Fruit fly (Drosophila melanogaster) whole organism, embryonic: ENCODE data around the gene path.

Source experiments
- Abd-B ChIP-seq: fragments of 200-800 bp; sonication (Bioruptor generic); optimal IDR thresholded peaks from 2 replicates; lab custom pipeline; 2018; ENCODE audit warnings: missing biosample characterization, mild to moderate bottlenecking, missing genetic modification characterization, moderate library complexity
- Antp ChIP-seq: fragments of 200-800 bp; sonication (Bioruptor generic); optimal IDR thresholded peaks from 3 replicates; lab custom pipeline; 2016; ENCODE audit warnings: missing biosample characterization, missing genetic modification characterization
- Asciz ChIP-seq: fragments of 200-800 bp; sonication (Bioruptor generic); optimal IDR thresholded peaks from 2 replicates; lab custom pipeline; 2017; ENCODE audit warnings: missing biosample characterization, mild to moderate bottlenecking, missing genetic modification characterization, missing genetic modification reagents
- Atf-2 ChIP-seq: fragments of 200-800 bp; sonication (Bioruptor generic); optimal IDR thresholded peaks from 2 replicates; lab custom pipeline; 2016; ENCODE audit warnings: missing biosample characterization, missing genetic modification characterization
- B-H1 ChIP-seq: fragments of 200-800 bp; sonication (Bioruptor generic); IDR thresholded peaks from 3 replicates; pipeline ENCODE4 v1.3.6; 2022; ENCODE audit warnings: missing biosample characterization, missing genetic modification characterization
- Bteb2 ChIP-seq: fragments of 200-800 bp; sonication (Bioruptor generic); optimal IDR thresholded peaks from 2 replicates; lab custom pipeline; 2016; ENCODE audit warnings: missing biosample characterization, missing genetic modification characterization
- CG10462 ChIP-seq: fragments of 200-800 bp; sonication (Bioruptor generic); optimal IDR thresholded peaks from 2 replicates; lab custom pipeline; 2016; ENCODE audit warnings: missing biosample characterization, missing genetic modification characterization
- CG10543 ChIP-seq: fragments of 200-800 bp; sonication (Bioruptor generic); optimal IDR thresholded peaks from 3 replicates; lab custom pipeline; 2017; ENCODE audit warnings: missing biosample characterization, mild to moderate bottlenecking, missing genetic modification characterization, moderate library complexity
- CG11085 ChIP-seq: fragments of 200-800 bp; sonication (Bioruptor generic); IDR thresholded peaks from 2 replicates; pipeline ENCODE4 v1.3.6; 2022; ENCODE audit warnings: missing biosample characterization, missing genetic modification characterization
- CG11247 ChIP-seq: fragments of 200-800 bp; sonication (Bioruptor generic); IDR thresholded peaks from 2 replicates; pipeline ENCODE4 v1.3.6; 2022; ENCODE audit warnings: missing biosample characterization, missing genetic modification characterization
- CG12769 ChIP-seq: fragments of 200-800 bp; sonication (Bioruptor generic); optimal IDR thresholded peaks from 2 replicates; lab custom pipeline; 2019; ENCODE audit warnings: missing biosample characterization, mild to moderate bottlenecking, missing genetic modification characterization, moderate library complexity
- CG14710 ChIP-seq: fragments of 200-800 bp; sonication (Bioruptor generic); optimal IDR thresholded peaks from 3 replicates; lab custom pipeline; 2019; ENCODE audit warnings: missing biosample characterization, mild to moderate bottlenecking, missing genetic modification characterization, moderate library complexity
- CG1602 ChIP-seq: fragments of 200-800 bp; sonication (Bioruptor generic); optimal IDR thresholded peaks from 3 replicates; lab custom pipeline; 2016; ENCODE audit warnings: missing biosample characterization, missing genetic modification characterization
- CG17361 ChIP-seq: fragments of 200-800 bp; sonication (Bioruptor generic); IDR thresholded peaks from 3 replicates; pipeline ENCODE4 v1.3.6; 2022; ENCODE audit warnings: missing biosample characterization, missing genetic modification characterization
- CG2202 ChIP-seq: fragments of 200-800 bp; sonication (Bioruptor generic); optimal IDR thresholded peaks from 2 replicates; lab custom pipeline; 2018; ENCODE audit warnings: missing biosample characterization, mild to moderate bottlenecking, missing genetic modification characterization
- CG30403 ChIP-seq: fragments of 200-800 bp; sonication (Bioruptor generic); optimal IDR thresholded peaks from 3 replicates; lab custom pipeline; 2016; ENCODE audit warnings: missing biosample characterization, missing genetic modification characterization
- CG30431 ChIP-seq: fragments of 200-800 bp; sonication (Bioruptor generic); optimal IDR thresholded peaks from 2 replicates; lab custom pipeline; 2017; ENCODE audit warnings: missing biosample characterization, missing genetic modification characterization
- CG3065 ChIP-seq: fragments of 200-800 bp; sonication (Bioruptor generic); optimal IDR thresholded peaks from 2 replicates; lab custom pipeline; 2016; ENCODE audit warnings: missing biosample characterization, missing genetic modification characterization
- CG31224 ChIP-seq: fragments of 200-800 bp; sonication (Bioruptor generic); IDR thresholded peaks from 2 replicates; pipeline ENCODE4 v1.3.6; 2022; ENCODE audit warnings: missing biosample characterization, missing genetic modification characterization
- CG3726 ChIP-seq: fragments of 200-800 bp; sonication (Bioruptor generic); IDR thresholded peaks from 3 replicates; pipeline ENCODE4, ENCODE4 v1.3.6; 2022; ENCODE audit warnings: missing biosample characterization, missing genetic modification characterization
- CG4360 ChIP-seq: fragments of 200-800 bp; sonication (Bioruptor generic); IDR thresholded peaks from 2 replicates; pipeline ENCODE4 v1.3.6; 2022; ENCODE audit warnings: missing biosample characterization, missing genetic modification characterization
- CG4707 ChIP-seq: fragments of 200-800 bp; sonication (Bioruptor generic); optimal IDR thresholded peaks from 2 replicates; lab custom pipeline; 2018; ENCODE audit warnings: missing biosample characterization, mild to moderate bottlenecking, missing genetic modification characterization, moderate library complexity
- CG4854 ChIP-seq: fragments of 200-800 bp; sonication (Bioruptor generic); optimal IDR thresholded peaks from 2 replicates; lab custom pipeline; 2016; ENCODE audit warnings: missing biosample characterization, missing genetic modification characterization, inconsistent platforms
- CG7786 ChIP-seq: fragments of 200-800 bp; sonication (Bioruptor generic); optimal IDR thresholded peaks from 2 replicates; lab custom pipeline; 2016; ENCODE audit warnings: missing biosample characterization, missing genetic modification characterization
- CG8281 ChIP-seq: fragments of 200-800 bp; sonication (Bioruptor generic); optimal IDR thresholded peaks from 2 replicates; lab custom pipeline; 2018; ENCODE audit warnings: missing biosample characterization, mild to moderate bottlenecking, missing genetic modification characterization, moderate library complexity
- CkIIα-i1 ChIP-seq: fragments of 200-800 bp; sonication (Bioruptor generic); IDR thresholded peaks from 2 replicates; pipeline ENCODE4 v1.3.6; 2022; ENCODE audit warnings: missing biosample characterization, missing genetic modification characterization
- Dip3 ChIP-seq: fragments of 200-800 bp; sonication (Bioruptor generic); optimal IDR thresholded peaks from 3 replicates; lab custom pipeline; 2016; ENCODE audit warnings: missing biosample characterization, missing genetic modification characterization
- Doc3 ChIP-seq: fragments of 200-800 bp; sonication (Bioruptor generic); IDR thresholded peaks from 3 replicates; pipeline ENCODE4 v1.3.6; 2022; ENCODE audit warnings: missing biosample characterization, missing genetic modification characterization; ENCODE audit not compliant: partially characterized antibody
- E2f2 ChIP-seq: fragments of 200-800 bp; sonication (Bioruptor generic); IDR thresholded peaks from 2 replicates; pipeline ENCODE4 v1.3.6; 2022; ENCODE audit warnings: missing biosample characterization, missing genetic modification characterization
- Fer2 ChIP-seq: fragments of 200-800 bp; sonication (Bioruptor generic); optimal IDR thresholded peaks from 2 replicates; lab custom pipeline; 2018; ENCODE audit warnings: missing biosample characterization, mild to moderate bottlenecking, missing genetic modification characterization, moderate library complexity
- H15 ChIP-seq: fragments of 200-800 bp; sonication (Bioruptor generic); IDR thresholded peaks from 3 replicates; pipeline ENCODE4 v1.3.6; 2022; ENCODE audit warnings: missing biosample characterization, missing genetic modification characterization
- NC2β ChIP-seq: fragments of 200-800 bp; sonication (Bioruptor generic); optimal IDR thresholded peaks from 2 replicates; lab custom pipeline; 2016; ENCODE audit warnings: missing biosample characterization, missing genetic modification characterization
- Optix ChIP-seq: fragments of 200-800 bp; sonication (Bioruptor generic); IDR thresholded peaks from 3 replicates; pipeline ENCODE4 v1.3.6; 2022; ENCODE audit warnings: missing biosample characterization, missing genetic modification characterization
- Pdp1 ChIP-seq, 2 experiments: fragments of 200-800 bp; sonication (Bioruptor generic); optimal IDR thresholded peaks; 3 replicates each; lab custom pipeline; 2016; ENCODE audit warnings: missing biosample characterization in 2 of 2, missing genetic modification characterization in 2 of 2, mild to moderate bottlenecking in 1 of 2, moderate library complexity in 1 of 2
- Rfx ChIP-seq: fragments of 200-800 bp; sonication (Bioruptor generic); IDR thresholded peaks from 2 replicates; pipeline ENCODE4 v1.3.6; 2022; ENCODE audit warnings: missing biosample characterization, missing genetic modification characterization
- Sox102F ChIP-seq: fragments of 200-800 bp; sonication (Bioruptor generic); optimal IDR thresholded peaks from 2 replicates; lab custom pipeline; 2018; ENCODE audit warnings: missing biosample characterization, mild to moderate bottlenecking, missing genetic modification characterization, moderate library complexity
- az2 ChIP-seq: fragments of 200-800 bp; sonication (Bioruptor generic); optimal IDR thresholded peaks from 3 replicates; lab custom pipeline; 2016; ENCODE audit warnings: missing biosample characterization, missing genetic modification characterization
- btn ChIP-seq: fragments of 200-800 bp; sonication (Bioruptor generic); optimal IDR thresholded peaks from 2 replicates; lab custom pipeline; 2016; ENCODE audit warnings: missing biosample characterization, missing genetic modification characterization
- cad ChIP-seq: fragments of >200 bp; optimal IDR thresholded peaks from 2 replicates; lab custom pipeline; 2017; ENCODE audit warnings: missing biosample characterization, missing genetic modification characterization
- cas ChIP-seq: fragments of 200-800 bp; sonication (Bioruptor generic); IDR thresholded peaks from 2 replicates; pipeline ENCODE4 v1.3.6; 2022; ENCODE audit warnings: missing biosample characterization, missing genetic modification characterization
- crol ChIP-seq: fragments of 200-800 bp; sonication (Bioruptor generic); IDR thresholded peaks from 2 replicates; pipeline ENCODE4 v1.3.6; 2022; ENCODE audit warnings: missing biosample characterization, missing genetic modification characterization
- da ChIP-seq: fragments of 200-800 bp; sonication (Bioruptor generic); optimal IDR thresholded peaks from 2 replicates; lab custom pipeline; 2016; ENCODE audit warnings: missing biosample characterization, missing genetic modification characterization
- ftz-f1 ChIP-seq: fragments of 200-800 bp; sonication (Bioruptor generic); optimal IDR thresholded peaks from 2 replicates; lab custom pipeline; 2016; ENCODE audit warnings: missing biosample characterization, missing genetic modification characterization
- fu2 ChIP-seq: fragments of 200-800 bp; sonication (Bioruptor generic); optimal IDR thresholded peaks from 2 replicates; lab custom pipeline; 2016; ENCODE audit warnings: missing biosample characterization, missing genetic modification characterization
- nau ChIP-seq: fragments of 200-800 bp; sonication (Bioruptor generic); optimal IDR thresholded peaks from 3 replicates; lab custom pipeline; 2017; ENCODE audit warnings: missing biosample characterization, mild to moderate bottlenecking, missing genetic modification characterization, missing genetic modification reagents
- nerfin-2 ChIP-seq: fragments of 200-800 bp; sonication (Bioruptor generic); IDR thresholded peaks from 2 replicates; pipeline ENCODE4 v1.3.6; 2022; ENCODE audit warnings: missing biosample characterization, missing genetic modification characterization; ENCODE audit not compliant: partially characterized antibody
- psq ChIP-seq: fragments of 200-800 bp; sonication (Bioruptor generic); optimal IDR thresholded peaks from 2 replicates; lab custom pipeline; 2017; ENCODE audit warnings: missing biosample characterization, missing genetic modification characterization
- ranshi ChIP-seq: fragments of 200-800 bp; sonication (Bioruptor generic); IDR thresholded peaks from 2 replicates; pipeline ENCODE4 v1.3.6; 2022; ENCODE audit warnings: missing biosample characterization, missing genetic modification characterization
- sima ChIP-seq: fragments of 200-800 bp; sonication (Bioruptor generic); optimal IDR thresholded peaks from 2 replicates; lab custom pipeline; 2016; ENCODE audit warnings: missing biosample characterization, missing genetic modification characterization

Gene path

dm6 chr3L:9511287-9512256 lies 6.4 kb upstream of the path start, which contains the start of gene RpS9 (continued):
- no peak for TF ChIP-seq Sox102F (GFP tag; lab: Kevin White, UChicago)
- no peak for TF ChIP-seq CG11085
- TF ChIP-seq CG14710 (tag; lab: Kevin White, UChicago), result peak; percentile 53
- no peak for TF ChIP-seq psq (GFP tag; lab: Kevin White, UChicago)
- no peak; the same call in 2 of the 3 replicates for TF ChIP-seq B-H1 (GFP tag; lab: Robert Waterston, UW)
- TF ChIP-seq Dip3, result no peak
- TF ChIP-seq Abd-B (GFP tag; lab: Kevin White, UChicago), result peak; percentile 11
- no peak for TF ChIP-seq CG30431
- no peak for TF ChIP-seq btn (GFP tag; lab: Kevin White, UChicago)
- TF ChIP-seq Asciz (GFP tag; lab: Kevin White, UChicago), result peak; percentile 22
- TF ChIP-seq Optix (GFP tag; lab: Robert Waterston, UW), result no peak
- TF ChIP-seq CG2202, result peak; percentile 7
- TF ChIP-seq sima (GFP tag; lab: Kevin White, UChicago), result no peak
- TF ChIP-seq fu2 (GFP tag; lab: Kevin White, UChicago), result no peak
- TF ChIP-seq CG4707 (GFP tag; lab: Kevin White, UChicago), result peak; percentile 9
- TF ChIP-seq Atf-2 (GFP tag; lab: Kevin White, UChicago), result no peak
- no peak for TF ChIP-seq CG10462 (GFP tag; lab: Kevin White, UChicago)
- no peak for TF ChIP-seq cas (GFP tag; lab: Robert Waterston, UW)
- TF ChIP-seq nerfin-2 (GFP tag; lab: Robert Waterston, UW), result peak; percentile 26; the same call in 1 of the 2 replicates
- no peak for TF ChIP-seq az2 (GFP tag; lab: Kevin White, UChicago)
- no peak for TF ChIP-seq Bteb2
- no peak for TF ChIP-seq H15 (GFP tag; lab: Robert Waterston, UW)
- TF ChIP-seq Doc3 (GFP tag; lab: Robert Waterston, UW), result no peak
- no peak for TF ChIP-seq cad (GFP tag; lab: Kevin White, UChicago)
- no peak for TF ChIP-seq CG31224 (GFP tag; lab: Robert Waterston, UW)
- peak; percentile 44; the same call in 1 of the 3 replicates for TF ChIP-seq CG17361
- no peak for TF ChIP-seq CG3065 (GFP tag; lab: Kevin White, UChicago)
- TF ChIP-seq CG7786 (GFP tag; lab: Kevin White, UChicago), result no peak
- no peak for TF ChIP-seq CG4854 (GFP tag; lab: Kevin White, UChicago)
- TF ChIP-seq CG4360 (GFP tag; lab: Robert Waterston, UW), result 0 out of 2 replicates have a peak, but pooled peaks have one; percentile 19
- no peak for TF ChIP-seq CG30403 (GFP tag; lab: Kevin White, UChicago)
- peak; percentile 78 for TF ChIP-seq NC2β (GFP tag; lab: Kevin White, UChicago)
- TF ChIP-seq Antp, result no peak
- no peak for TF ChIP-seq CG11247
- peak; percentile 31; the same call in 1 of the 2 replicates for TF ChIP-seq Rfx (GFP tag; lab: Robert Waterston, UW)
- TF ChIP-seq E2f2 (GFP tag; lab: Robert Waterston, UW), result peak; percentile 28; the same call in 1 of the 2 replicates
- no peak for TF ChIP-seq crol (GFP tag; lab: Robert Waterston, UW)
- no peak for TF ChIP-seq CkIIα-i1 (GFP tag; lab: Robert Waterston, UW)
- TF ChIP-seq CG3726 (GFP tag; lab: Robert Waterston, UW), result no peak
- TF ChIP-seq CG8281 (tag; lab: Kevin White, UChicago), result no peak
- no peak for TF ChIP-seq CG1602
- TF ChIP-seq ftz-f1 (GFP tag; lab: Kevin White, UChicago), result no peak
- TF ChIP-seq Fer2 (tag; lab: Kevin White, UChicago), result no peak
- no peak for TF ChIP-seq Pdp1 (GFP tag; optimal IDR thresholded peaks at IDR 0.05; lab: Kevin White, UChicago)
- peak; percentile 4 for TF ChIP-seq nau (GFP tag; lab: Kevin White, UChicago)
- TF ChIP-seq ranshi (GFP tag; lab: Robert Waterston, UW), result no peak; the same call in 1 of the 2 replicates
- peak; percentile 35 for TF ChIP-seq CG10543 (GFP tag; lab: Kevin White, UChicago)
- no peak for TF ChIP-seq da (GFP tag; lab: Kevin White, UChicago)
- TF ChIP-seq CG12769, result peak; percentile 47
